Worm (Caenorhabditis elegans) whole organism, late embryonic: ENCODE results near the gene T10H9.1.
A peak's percentile ranks its signal among the peaks of the same experiment; 100 is the strongest.

Experiments used
- C08G9.2 ChIP-seq: sonication (generic microtip); optimal IDR thresholded peaks from 2 replicates; lab custom pipeline; 2016; ENCODE audit warnings: mild to moderate bottlenecking, missing genetic modification characterization, moderate library complexity, missing compliant biosample characterization
- K02D7.2 ChIP-seq: sonication (generic microtip); optimal IDR thresholded peaks from 2 replicates; lab custom pipeline; 2017; ENCODE audit warnings: mild to moderate bottlenecking, missing genetic modification characterization, missing compliant biosample characterization
- T23F11.4 ChIP-seq: fragments of 200-800 bp; sonication (Bioruptor generic); optimal IDR thresholded peaks from 2 replicates; lab custom pipeline; 2018; ENCODE audit warnings: mild to moderate bottlenecking, missing genetic modification characterization, missing compliant biosample characterization
- Y22D7AL.16 ChIP-seq: sonication (generic microtip); optimal IDR thresholded peaks from 2 replicates; lab custom pipeline; 2016; ENCODE audit warnings: missing genetic modification characterization, missing compliant biosample characterization
- ceh-14 ChIP-seq: sonication (generic microtip); optimal IDR thresholded peaks from 2 replicates; lab custom pipeline; 2016; ENCODE audit warnings: missing genotype, missing genetic modification characterization, missing compliant biosample characterization
- ceh-2 ChIP-seq: sonication (generic microtip); optimal IDR thresholded peaks from 2 replicates; lab custom pipeline; 2016; ENCODE audit warnings: missing genotype, missing genetic modification characterization, missing compliant biosample characterization
- ceh-22 ChIP-seq: sonication (generic microtip); optimal IDR thresholded peaks from 2 replicates; lab custom pipeline; 2017; ENCODE audit warnings: missing biosample characterization, missing genetic modification characterization
- ceh-24 ChIP-seq: sonication (generic microtip); optimal IDR thresholded peaks from 2 replicates; lab custom pipeline; 2016; ENCODE audit warnings: mild to moderate bottlenecking, missing genetic modification characterization, missing compliant biosample characterization
- ceh-31 ChIP-seq: sonication (generic microtip); optimal IDR thresholded peaks from 2 replicates; lab custom pipeline; 2016; ENCODE audit warnings: missing genetic modification characterization, missing compliant biosample characterization
- ceh-34 ChIP-seq: sonication (generic microtip); optimal IDR thresholded peaks from 2 replicates; lab custom pipeline; 2016; ENCODE audit warnings: mild to moderate bottlenecking, missing genetic modification characterization, missing compliant biosample characterization
- ceh-48 ChIP-seq: sonication (generic microtip); optimal IDR thresholded peaks from 2 replicates; lab custom pipeline; 2016; ENCODE audit warnings: missing genetic modification characterization, inconsistent platforms, missing compliant biosample characterization
- dmd-4 ChIP-seq: sonication (generic microtip); optimal IDR thresholded peaks from 2 replicates; lab custom pipeline; 2016; ENCODE audit warnings: borderline replicate concordance, missing genetic modification characterization, missing compliant biosample characterization
- dve-1 ChIP-seq: sonication (generic microtip); optimal IDR thresholded peaks from 2 replicates; lab custom pipeline; 2017; ENCODE audit warnings: antibody characterized with exemption, mild to moderate bottlenecking, missing genetic modification characterization, missing compliant biosample characterization
- elt-2 ChIP-seq: sonication (generic microtip); optimal IDR thresholded peaks from 2 replicates; lab custom pipeline; 2016; ENCODE audit warnings: missing genetic modification reagents, missing genetic modification characterization, missing compliant biosample characterization
- ets-4 ChIP-seq: sonication (generic microtip); optimal IDR thresholded peaks from 2 replicates; lab custom pipeline; 2016; ENCODE audit warnings: missing genetic modification characterization, missing compliant biosample characterization
- eyg-1 ChIP-seq: sonication (generic microtip); optimal IDR thresholded peaks from 2 replicates; lab custom pipeline; 2016; ENCODE audit warnings: missing genotype, missing genetic modification characterization, missing compliant biosample characterization
- fax-1 ChIP-seq: sonication (generic microtip); optimal IDR thresholded peaks from 2 replicates; lab custom pipeline; 2016; ENCODE audit warnings: missing genotype, missing genetic modification characterization, missing compliant biosample characterization
- fkh-10 ChIP-seq: fragments of 150-350 bp; optimal IDR thresholded peaks from 2 replicates; lab custom pipeline; 2014; ENCODE audit warnings: missing biosample characterization, missing genetic modification reagents, missing genetic modification characterization
- hlh-13 ChIP-seq: fragments of 200-800 bp; sonication (Bioruptor generic); optimal IDR thresholded peaks from 2 replicates; lab custom pipeline; 2018; ENCODE audit warnings: mild to moderate bottlenecking, missing genetic modification characterization, missing compliant biosample characterization
- hlh-15 ChIP-seq: sonication (generic microtip); optimal IDR thresholded peaks from 2 replicates; lab custom pipeline; 2016; ENCODE audit warnings: missing genetic modification characterization, missing compliant biosample characterization
- hlh-30 ChIP-seq: sonication (generic microtip); optimal IDR thresholded peaks from 2 replicates; lab custom pipeline; 2017; ENCODE audit warnings: antibody characterized with exemption, missing genetic modification characterization, missing compliant biosample characterization; ENCODE audit not compliant: insufficient read depth
- hlh-6 ChIP-seq: sonication (generic microtip); optimal IDR thresholded peaks from 2 replicates; lab custom pipeline; 2016; ENCODE audit warnings: missing genotype, missing genetic modification characterization, missing compliant biosample characterization
- madf-2 ChIP-seq: sonication (generic microtip); optimal IDR thresholded peaks from 2 replicates; lab custom pipeline; 2017; ENCODE audit warnings: missing genetic modification characterization, missing compliant biosample characterization
- nfya-1 ChIP-seq: sonication (generic microtip); optimal IDR thresholded peaks from 2 replicates; lab custom pipeline; 2017; ENCODE audit warnings: missing genetic modification characterization, mild to moderate bottlenecking, missing compliant biosample characterization, antibody characterized with exemption, moderate library complexity
- nhr-232 ChIP-seq: sonication (generic microtip); optimal IDR thresholded peaks from 2 replicates; lab custom pipeline; 2016; ENCODE audit warnings: missing genetic modification characterization, missing compliant biosample characterization
- odd-2 ChIP-seq: sonication (generic microtip); optimal IDR thresholded peaks from 2 replicates; lab custom pipeline; 2017; ENCODE audit warnings: antibody characterized with exemption, mild to moderate bottlenecking, missing genetic modification characterization, missing compliant biosample characterization
- pag-3 ChIP-seq: sonication (generic microtip); optimal IDR thresholded peaks from 2 replicates; lab custom pipeline; 2016; ENCODE audit warnings: missing compliant biosample characterization, missing genetic modification characterization, borderline replicate concordance
- pat-9 ChIP-seq: fragments of 200-800 bp; sonication (Bioruptor generic); optimal IDR thresholded peaks from 2 replicates; lab custom pipeline; 2018; ENCODE audit warnings: mild to moderate bottlenecking, missing genetic modification characterization, moderate library complexity, missing compliant biosample characterization
- pax-1 ChIP-seq: fragments of 150-350 bp; optimal IDR thresholded peaks from 2 replicates; lab custom pipeline; 2014; ENCODE audit warnings: missing biosample characterization, missing genetic modification characterization
- pha-4 ChIP-seq: fragments of 150-350 bp; optimal IDR thresholded peaks from 2 replicates; lab custom pipeline; 2018; ENCODE audit warnings: missing biosample characterization, missing genetic modification reagents, missing genetic modification characterization
- pqm-1 ChIP-seq: sonication (generic microtip); optimal IDR thresholded peaks from 2 replicates; lab custom pipeline; 2016; ENCODE audit warnings: missing genetic modification characterization, missing compliant biosample characterization
- ref-2 ChIP-seq: sonication (generic microtip); optimal IDR thresholded peaks from 2 replicates; lab custom pipeline; 2016; ENCODE audit warnings: missing genetic modification characterization, missing compliant biosample characterization
- rnt-1 ChIP-seq: sonication (generic microtip); optimal IDR thresholded peaks from 2 replicates; lab custom pipeline; 2016; ENCODE audit warnings: missing genetic modification characterization, missing compliant biosample characterization
- sdc-2 ChIP-seq: sonication (generic microtip); optimal IDR thresholded peaks from 2 replicates; lab custom pipeline; 2016; ENCODE audit warnings: missing genotype, missing genetic modification characterization, missing compliant biosample characterization
- ttx-3 ChIP-seq: sonication (generic microtip); optimal IDR thresholded peaks from 2 replicates; lab custom pipeline; 2016; ENCODE audit warnings: missing genetic modification reagents, missing genetic modification characterization, missing compliant biosample characterization
- unc-55 ChIP-seq: sonication (generic microtip); optimal IDR thresholded peaks from 2 replicates; lab custom pipeline; 2017; ENCODE audit warnings: missing biosample characterization, missing genetic modification reagents, missing genetic modification characterization
- unc-86 ChIP-seq: sonication (generic microtip); optimal IDR thresholded peaks from 2 replicates; lab custom pipeline; 2016; ENCODE audit warnings: missing genetic modification characterization, missing compliant biosample characterization

T10H9.1 gene

ce11 chrV:6655174-6655573 lies 5.8 kb downstream of the T10H9.1 start, which contains the start of gene syx-18:
Gene syx-18, minus strand, starts transcription at chrV:6655449.
- no peak for TF ChIP-seq pag-3 (tag; lab: Kevin White, UChicago)
- TF ChIP-seq nhr-232 (tag; lab: Kevin White, UChicago): no peak
- no peak for TF ChIP-seq ceh-34 (tag; lab: Kevin White, UChicago)
- no peak for TF ChIP-seq pha-4 (tag; lab: Kevin White, UChicago)
- TF ChIP-seq unc-55: no peak
- TF ChIP-seq pqm-1 (tag; lab: Kevin White, UChicago): no peak
- TF ChIP-seq ceh-48: no peak
- no peak for TF ChIP-seq hlh-13 (GFP tag; lab: Kevin White, UChicago)
- TF ChIP-seq unc-86: no peak
- TF ChIP-seq hlh-30 (tag; lab: Kevin White, UChicago): no peak
- no peak for TF ChIP-seq pax-1 (tag; lab: Kevin White, UChicago)
- no peak for TF ChIP-seq ceh-22
- no peak for TF ChIP-seq nfya-1 (tag; lab: Kevin White, UChicago)
- no peak for TF ChIP-seq C08G9.2 (tag; lab: Kevin White, UChicago)
- TF ChIP-seq ttx-3: no peak
- no peak for TF ChIP-seq ceh-2 (tag; lab: Kevin White, UChicago)
- TF ChIP-seq ets-4 (tag; lab: Kevin White, UChicago): no peak

ce11 chrV:6656451-6657115 lies 7.2 kb downstream of the T10H9.1 start, which contains the start of gene snb-1:
Gene snb-1, minus strand, starts transcription at chrV:6656501.
- TF ChIP-seq hlh-15 (tag; lab: Kevin White, UChicago) (no peak), hlh-30 (tag; lab: Kevin White, UChicago) (peak; percentile 33), dve-1 (tag; lab: Kevin White, UChicago) (peak; percentile 46), ceh-31 (peak; percentile 35), fkh-10 (no peak), eyg-1 (no peak), ref-2 (tag; lab: Kevin White, UChicago) (no peak), unc-55 (peak; percentile 72), ceh-48 (peak; percentile 46), nfya-1 (tag; lab: Kevin White, UChicago) (peak; percentile 22), hlh-13 (GFP tag; lab: Kevin White, UChicago) (no peak)

- TF ChIP-seq hlh-6 (no peak), pat-9 (tag; lab: Kevin White, UChicago) (no peak), Y22D7AL.16 (tag; lab: Kevin White, UChicago) (no peak), K02D7.2 (tag; lab: Kevin White, UChicago) (no peak), dmd-4 (tag; lab: Kevin White, UChicago) (no peak), ttx-3 (no peak), madf-2 (no peak), T23F11.4 (GFP tag; lab: Kevin White, UChicago) (no peak), unc-55 (no peak), odd-2 (no peak), ceh-24 (tag; lab: Kevin White, UChicago) (no peak), ceh-14 (no peak), fax-1 (no peak), dve-1 (tag; lab: Kevin White, UChicago) (no peak), rnt-1 (tag; lab: Kevin White, UChicago) (no peak), elt-2 (tag; lab: Kevin White, UChicago) (no peak), ceh-22 (no peak), sdc-2 (no peak), ceh-2 (tag; lab: Kevin White, UChicago) (no peak)
Measured at ce11 chrV:6657532-6658259, 8.3 kb downstream of the T10H9.1 start.
